Worm (Caenorhabditis elegans): ENCODE results near the gene egas-1.

DNA sequence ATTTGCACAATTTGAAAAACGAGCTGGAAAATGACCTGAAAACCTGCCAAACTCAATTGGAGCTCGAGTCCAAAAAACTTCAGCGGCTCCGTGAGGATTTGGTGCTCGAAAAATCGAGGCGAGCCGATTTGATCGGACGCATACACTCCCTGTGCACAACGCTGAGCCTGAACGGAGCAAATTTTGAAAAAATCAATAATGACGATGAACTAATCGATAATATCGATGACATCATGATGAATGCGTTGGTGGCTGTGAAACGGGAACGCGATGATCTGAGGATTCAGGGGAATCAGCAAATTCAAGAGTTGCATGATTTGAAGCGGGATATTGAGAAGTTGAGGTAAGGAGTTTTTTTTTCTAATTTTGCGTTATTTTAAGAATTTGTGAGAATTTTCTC is 34.6 kb upstream of the egas-1 start:
- TF ChIP-seq ets-7 (tag; optimal IDR thresholded peaks at IDR 0.05) (no peak), aly-1 (tag; optimal IDR thresholded peaks at IDR 0.05) (no peak), ama-1 (optimal IDR thresholded peaks at IDR 0.05) (no peak), hmg-4 (GFP tag; optimal IDR thresholded peaks at IDR 0.05) (no peak), sea-1 (GFP tag; conservative IDR thresholded peaks at IDR 0.05) (no peak), scrt-1 (GFP tag; IDR thresholded peaks at IDR 0.05) (no peak), tbx-37 (GFP tag; conservative IDR thresholded peaks at IDR 0.05) (no peak), tra-4 (tag; optimal IDR thresholded peaks at IDR 0.05) (no peak), ceh-13 (GFP tag; optimal IDR thresholded peaks at IDR 0.05) (no peak), F13C5.2 (tag; optimal IDR thresholded peaks at IDR 0.05) (no peak), flt-1 (GFP tag; IDR thresholded peaks at IDR 0.05) (no peak), hmbx-1 (tag; optimal IDR thresholded peaks at IDR 0.05) (no peak)

Data from whole organism, early embryonic.